Fruit fly (Drosophila melanogaster) ovary, adult (tissue): ENCODE results near the gene CG6761.

Source experiments
- CG17801 ChIP-seq: fragments of 200-800 bp; optimal IDR thresholded peaks from 2 replicates; lab custom pipeline; 2019; ENCODE audit warnings: missing biosample characterization, mild to moderate bottlenecking, missing genetic modification characterization, moderate library complexity; ENCODE audit not compliant: partially characterized antibody

CG6761 gene

DNA sequence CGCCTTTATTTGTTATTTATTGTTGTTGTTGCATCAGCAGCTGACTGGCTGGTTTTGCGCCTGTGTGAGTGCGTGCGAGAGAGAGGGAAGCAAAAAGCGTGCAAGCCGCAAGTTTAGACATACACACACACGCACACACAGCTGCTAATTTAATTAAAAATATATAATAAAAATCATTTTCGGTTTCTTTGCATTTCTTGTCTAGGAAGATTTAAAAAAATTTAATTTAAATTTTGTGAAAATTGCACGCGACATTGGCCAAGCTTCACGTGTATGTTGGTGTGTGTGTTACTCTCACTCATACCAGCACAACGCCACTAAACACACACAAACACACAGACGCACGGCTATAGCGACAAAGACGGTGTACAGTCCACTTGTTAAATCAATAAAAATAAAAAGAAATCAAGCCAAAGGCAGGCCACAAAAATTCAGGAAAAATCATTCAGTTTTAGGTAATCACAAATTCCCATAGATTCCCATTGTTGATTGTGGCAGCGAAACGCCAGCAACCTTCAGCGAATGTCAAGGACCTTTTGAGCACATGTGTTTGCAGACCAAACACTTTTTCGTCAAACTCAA, 9.8 kb downstream of the CG6761 start:
- TF ChIP-seq CG17801 (GFP tag; lab: Kevin White, UChicago): no peak

DNA sequence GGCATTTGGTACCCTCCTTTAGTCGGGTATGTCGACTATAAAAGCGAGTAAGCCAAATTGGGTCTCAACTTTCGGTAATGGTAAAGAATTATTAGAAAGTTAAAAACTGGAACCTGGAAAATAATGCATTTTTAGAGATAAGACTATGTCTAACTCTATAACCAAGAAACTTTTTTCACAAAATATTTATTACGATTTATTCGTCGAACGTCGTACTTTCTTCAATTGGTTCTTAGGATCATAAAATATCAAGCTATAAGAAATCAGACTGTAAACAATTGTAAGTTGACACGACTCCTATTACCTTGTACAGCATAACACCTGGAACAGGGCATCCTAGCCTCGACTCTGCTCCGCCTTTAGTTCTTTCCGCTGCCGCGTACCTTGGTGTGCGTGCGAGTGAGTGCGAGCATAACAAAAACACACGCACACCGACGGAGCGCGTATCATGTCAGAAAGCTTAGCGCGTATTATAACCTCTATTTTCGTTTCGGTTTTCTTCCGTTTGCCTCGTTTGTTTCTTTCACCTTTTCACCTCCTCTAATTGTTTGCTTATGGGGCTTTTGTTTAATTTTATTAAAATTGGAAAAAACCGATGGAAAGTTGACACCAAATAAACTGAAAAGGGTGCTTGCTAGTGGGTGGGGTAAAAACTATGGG, 10.4 kb downstream of the CG6761 start:
- peak; percentile 41 for TF ChIP-seq CG17801 (GFP tag; lab: Kevin White, UChicago)

DNA sequence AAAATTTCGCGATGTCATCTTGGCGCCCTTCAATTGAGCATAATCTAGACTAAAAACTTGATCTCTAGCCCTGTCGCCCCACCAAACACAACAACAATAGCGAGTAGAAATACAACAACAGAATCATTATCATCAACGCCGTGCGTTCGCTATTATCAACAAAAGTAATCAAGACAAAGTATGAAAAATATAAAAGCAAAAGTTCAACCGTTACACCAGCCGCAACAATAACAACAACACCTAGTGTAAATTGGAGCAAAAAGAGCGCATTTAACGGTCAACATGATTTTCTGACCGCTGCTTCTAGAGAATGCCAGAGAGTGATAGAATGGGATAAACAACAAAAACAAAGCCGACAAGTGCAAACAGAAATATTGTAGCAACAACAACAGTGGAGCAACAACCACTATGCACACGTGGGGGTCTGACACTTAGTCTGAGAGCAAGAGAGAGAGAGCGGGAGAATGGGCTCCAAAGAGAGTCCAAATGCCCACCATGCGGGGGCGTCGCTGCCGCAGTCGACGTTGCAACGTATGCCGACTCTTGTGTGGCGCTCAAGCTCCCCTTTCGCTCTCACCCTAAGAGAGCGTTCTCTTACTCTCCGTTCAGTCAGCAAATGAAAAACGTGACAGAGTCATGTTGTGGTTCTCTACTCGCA, 11.0 kb downstream of the CG6761 start:
- peak; percentile 43 for TF ChIP-seq CG17801 (GFP tag; lab: Kevin White, UChicago)

DNA sequence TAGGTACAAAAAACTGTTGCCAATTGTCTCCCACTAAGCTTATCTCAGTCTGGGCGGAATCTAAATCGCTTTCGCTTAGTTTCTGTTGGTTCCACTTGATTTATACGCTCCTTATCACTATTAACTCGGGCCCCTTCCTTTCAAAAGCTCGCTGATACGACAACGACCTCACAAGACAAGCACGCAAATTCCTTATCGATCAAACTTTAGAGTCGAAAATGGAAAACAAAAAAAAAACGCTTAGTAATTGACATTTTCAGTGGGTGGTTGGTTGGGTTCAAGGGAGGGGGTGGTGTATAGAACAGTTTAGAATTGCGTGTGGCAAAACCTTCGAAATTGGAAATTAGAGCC, 11.9 kb downstream of the CG6761 start:
- no peak for TF ChIP-seq CG17801 (GFP tag; lab: Kevin White, UChicago)

DNA sequence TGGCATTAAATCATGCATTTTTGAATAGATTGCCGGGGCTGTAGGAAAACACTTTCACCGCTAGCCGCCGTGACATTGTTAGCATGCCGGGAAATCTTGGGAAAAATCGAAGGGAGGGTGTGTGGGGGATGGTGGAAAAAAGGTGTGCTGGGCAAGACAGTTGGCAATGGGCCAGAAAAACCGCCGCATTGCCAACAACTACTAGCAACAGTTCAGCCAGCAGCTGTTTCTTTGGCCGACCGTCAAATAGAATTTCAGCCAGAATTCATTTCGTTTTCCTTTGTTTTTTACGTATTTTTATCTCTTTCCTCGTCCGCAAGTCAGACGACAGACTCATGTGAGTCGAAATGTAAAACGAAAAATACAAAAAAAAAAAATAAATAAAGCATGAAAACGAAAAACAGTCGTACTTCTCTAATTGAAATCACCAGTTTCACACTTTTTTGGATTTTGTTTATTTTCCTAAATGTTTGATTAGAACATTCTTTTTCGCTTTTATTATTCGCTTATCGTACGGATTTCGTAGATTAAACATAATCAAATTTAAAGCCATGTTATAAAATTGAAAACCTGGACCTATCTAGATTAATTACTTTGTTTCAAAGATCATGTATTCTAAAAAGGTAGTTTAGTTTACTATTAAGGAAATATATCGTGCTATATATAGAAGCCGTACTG, 12.5 kb downstream of the CG6761 start:
- no peak for TF ChIP-seq CG17801 (GFP tag; lab: Kevin White, UChicago)

DNA sequence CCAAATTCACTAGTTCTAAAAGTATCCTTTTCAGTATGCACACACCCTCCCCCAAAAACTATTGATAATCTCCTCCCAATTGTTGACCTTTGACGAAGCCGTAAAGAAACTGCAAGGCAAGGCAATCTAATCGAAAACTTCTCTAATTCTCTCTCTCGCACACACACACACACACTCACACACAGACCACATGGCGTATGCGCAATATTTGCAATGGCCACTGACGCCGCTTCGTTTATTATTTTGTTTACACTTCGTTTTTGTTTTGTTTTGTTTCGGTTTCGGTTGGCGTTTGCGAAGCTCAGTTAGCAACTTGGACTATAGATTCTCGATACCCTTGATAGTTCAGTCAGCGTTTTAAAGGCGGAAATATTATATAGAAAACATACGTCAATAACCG, 13.6 kb downstream of the CG6761 start:
- TF ChIP-seq CG17801 (GFP tag; lab: Kevin White, UChicago): no peak

DNA sequence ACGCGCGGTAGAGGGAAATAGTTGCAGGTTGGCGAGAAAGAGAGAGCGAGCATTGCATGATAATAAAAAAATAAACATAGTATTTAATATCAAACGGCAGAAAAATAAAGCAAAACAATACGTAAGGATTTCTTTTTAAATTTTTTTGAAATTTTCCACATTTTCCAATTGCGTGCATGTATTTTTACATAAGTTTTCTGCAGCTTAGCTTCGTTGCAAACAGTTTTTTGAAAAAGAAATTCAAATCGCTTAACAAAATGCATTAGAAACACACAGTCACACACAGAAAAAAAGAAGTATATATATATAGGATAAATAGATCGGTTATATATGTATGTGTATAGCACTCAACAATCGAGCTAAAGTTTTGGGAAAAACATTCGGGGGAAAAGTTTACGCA, 14.7 kb downstream of the CG6761 start:
- TF ChIP-seq CG17801 (GFP tag; lab: Kevin White, UChicago): no peak

DNA sequence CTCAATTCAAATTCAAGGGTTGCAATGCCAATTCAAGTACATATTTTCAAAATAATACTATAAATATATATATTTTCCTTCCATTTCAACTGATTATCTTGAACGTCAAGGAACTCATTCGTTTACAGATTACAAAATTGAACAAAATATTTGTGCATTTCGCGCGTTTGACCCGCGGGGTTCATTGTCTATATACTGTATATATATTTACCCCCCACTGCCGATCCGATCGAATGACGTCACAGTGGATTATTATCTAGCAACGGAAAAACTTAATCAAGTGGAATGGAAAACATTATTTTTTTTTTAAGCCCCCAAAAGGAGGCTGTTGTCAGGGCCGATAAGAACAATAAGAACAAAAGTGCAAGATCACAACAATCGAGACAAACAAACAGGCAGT, 15.9 kb downstream of the CG6761 start:
- TF ChIP-seq CG17801 (GFP tag; lab: Kevin White, UChicago): no peak

DNA sequence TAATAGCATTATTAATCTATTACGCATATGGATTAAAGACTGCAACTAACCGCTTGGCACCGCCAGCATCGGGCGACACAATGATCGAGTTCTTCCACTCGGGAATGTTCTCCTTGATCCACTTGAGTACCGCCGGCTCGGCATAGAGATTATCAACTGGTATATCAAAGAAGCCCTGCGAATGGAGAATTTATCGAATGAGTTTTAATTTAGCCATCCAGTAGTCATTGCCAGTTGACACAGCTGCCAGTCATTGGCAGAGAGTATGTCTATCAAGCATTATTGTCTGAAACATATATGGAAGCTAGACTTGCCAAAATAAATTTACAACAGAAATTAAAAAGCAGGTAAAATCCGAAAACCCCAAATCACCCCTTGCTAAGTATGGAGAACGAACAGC, 18.5 kb downstream of the CG6761 start, which contains the start of gene CG16719:
TSS of gene CG16719 (plus strand) at position 301 of the 400 bp plus-strand sequence.
- TF ChIP-seq CG17801 (GFP tag; lab: Kevin White, UChicago): no peak

DNA sequence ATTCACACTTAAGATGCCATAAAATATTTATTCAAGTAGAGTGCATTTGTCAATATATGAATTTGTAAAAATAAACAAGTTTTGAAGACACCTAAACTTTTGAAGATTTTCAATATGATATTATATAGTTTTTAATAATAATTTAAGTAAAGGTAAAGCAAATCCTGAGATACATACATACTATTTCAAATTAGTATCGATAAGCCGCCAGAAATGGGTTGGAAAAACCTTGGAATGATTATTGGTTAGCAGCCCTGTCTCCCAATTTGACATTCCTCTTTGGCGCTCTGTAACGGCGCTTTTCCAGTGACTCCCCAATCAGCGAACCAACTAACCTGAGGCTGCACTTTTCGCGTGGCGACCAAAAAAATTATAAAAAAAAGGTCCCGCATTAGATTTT, 22.4 kb downstream of the CG6761 start, which contains the start of gene alphaTub67C:
TSS of gene alphaTub67C (plus strand) at position 301 of the 400 bp plus-strand sequence.
- TF ChIP-seq CG17801 (GFP tag; lab: Kevin White, UChicago): no peak

DNA sequence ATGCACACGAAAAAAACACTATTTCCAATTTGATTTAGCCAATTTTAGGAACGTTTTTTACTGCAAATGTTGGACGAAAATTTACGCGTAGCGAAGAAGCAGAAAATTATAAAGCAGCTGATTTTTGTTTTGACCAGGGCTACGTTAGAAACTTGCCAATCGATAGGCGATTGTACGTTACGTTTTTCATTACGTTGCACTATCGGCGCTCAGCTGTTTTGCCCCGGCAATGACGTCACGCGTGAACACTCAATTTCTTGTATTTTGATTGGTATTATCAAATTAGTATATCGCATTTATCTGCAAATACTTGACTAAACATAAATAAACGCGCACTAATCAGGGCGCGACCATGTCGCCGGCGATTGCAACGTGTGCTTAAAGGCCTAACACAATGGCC, 24.4 kb downstream of the CG6761 start, which contains the start of the genes fry and CG16717:
TSS of gene fry (minus strand) at position 110 of the 400 bp plus-strand sequence.
TSS of gene CG16717 (plus strand) at position 208 of the 400 bp plus-strand sequence.
- peak; percentile 57 for TF ChIP-seq CG17801 (GFP tag; lab: Kevin White, UChicago)

DNA sequence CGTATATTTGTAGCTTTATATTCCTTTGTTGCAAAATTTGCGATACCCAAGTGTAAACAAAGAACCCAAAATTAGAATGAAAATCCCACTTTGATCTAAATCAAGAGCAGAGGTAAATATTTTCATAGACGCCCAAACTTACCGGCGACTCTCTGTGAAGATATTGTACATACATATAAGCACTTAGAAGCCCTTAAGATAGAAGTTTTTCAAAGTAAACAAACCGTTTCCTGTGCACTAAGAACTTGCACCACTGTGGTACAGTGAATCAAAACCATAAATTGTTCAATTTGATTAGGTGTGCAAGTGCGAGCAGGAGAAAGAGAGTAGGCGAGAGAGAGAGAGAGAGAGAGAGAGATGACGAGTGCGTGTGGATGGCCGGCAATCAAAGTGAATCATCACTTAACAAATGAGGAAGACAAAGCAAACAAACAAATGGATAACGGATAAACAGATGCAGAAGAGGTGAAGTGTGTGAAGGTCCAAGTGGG, 25.3 kb downstream of the CG6761 start:
- no peak for TF ChIP-seq CG17801 (GFP tag; lab: Kevin White, UChicago)

DNA sequence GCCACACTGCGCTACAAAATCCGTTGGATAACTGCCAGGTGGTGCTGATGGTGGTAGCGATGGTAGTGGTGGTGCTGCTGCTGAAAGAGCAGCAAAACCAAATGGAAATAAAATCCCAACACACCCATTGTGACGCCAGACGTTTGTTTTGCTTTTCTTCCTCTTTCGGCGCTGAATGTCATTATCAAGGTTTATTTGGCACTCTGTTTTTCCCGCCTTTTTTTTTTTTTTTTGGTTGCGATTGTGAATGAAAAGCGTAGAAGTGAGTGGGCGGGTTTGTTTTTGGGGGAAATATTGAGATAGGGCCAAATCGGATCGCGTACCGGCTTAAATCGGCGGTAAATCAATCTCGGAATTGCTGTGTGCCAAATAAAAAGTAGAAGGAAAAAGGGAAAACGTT, 26.1 kb downstream of the CG6761 start:
- TF ChIP-seq CG17801 (GFP tag; lab: Kevin White, UChicago): no peak

DNA sequence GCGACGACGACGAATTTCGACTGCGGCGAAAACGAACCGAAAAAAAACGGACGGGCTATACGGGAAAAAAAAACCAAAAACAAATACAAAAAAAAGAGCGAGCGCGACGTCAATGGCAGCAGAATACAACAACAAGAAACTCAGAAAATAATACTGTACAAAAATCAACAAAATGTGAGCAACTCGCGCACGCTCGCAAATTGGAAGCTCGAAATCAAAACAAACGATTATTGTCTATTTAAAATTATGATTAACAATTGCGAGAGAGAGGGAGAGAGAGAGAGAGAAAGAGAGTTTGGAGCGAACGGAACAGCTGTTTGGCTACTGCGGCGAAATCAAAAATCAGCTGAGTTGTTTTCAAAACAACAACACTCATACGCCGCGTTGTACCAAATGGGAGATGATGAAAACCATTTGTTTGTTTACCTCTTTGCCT, 27.8 kb downstream of the CG6761 start:
- peak; percentile 81 for TF ChIP-seq CG17801 (GFP tag; lab: Kevin White, UChicago)

DNA sequence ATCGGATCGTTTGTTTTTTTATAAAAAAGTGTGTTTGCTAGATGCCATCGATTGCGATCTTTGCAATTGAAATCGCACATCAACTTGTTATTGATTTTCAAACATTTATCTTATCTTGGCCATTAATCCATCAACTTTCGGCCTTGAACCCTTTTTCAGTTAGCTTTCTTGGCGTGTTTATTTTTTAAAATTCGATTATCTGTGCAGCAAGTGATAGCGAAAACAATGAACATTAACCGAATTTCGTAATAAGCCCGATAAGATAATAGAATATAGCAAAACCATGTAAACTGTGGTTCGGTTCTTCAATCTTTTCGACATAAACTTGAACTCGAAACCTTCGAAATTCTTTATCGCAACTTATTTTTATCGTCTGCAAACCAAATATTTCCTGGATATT, 29.1 kb downstream of the CG6761 start:
- TF ChIP-seq CG17801 (GFP tag; lab: Kevin White, UChicago): no peak
